Worm (Caenorhabditis elegans) whole organism, L2 larva: ENCODE measurements around the gene gst-39.

Experiments used
- C34F6.9 ChIP-seq: fragments of 150-350 bp; optimal IDR thresholded peaks from 2 replicates; lab custom pipeline; 2014; ENCODE audit warnings: missing biosample characterization, missing genetic modification characterization
- F13H6.1 ChIP-seq: sonication (generic microtip); optimal IDR thresholded peaks from 2 replicates; lab custom pipeline; 2016; ENCODE audit warnings: missing genetic modification characterization, missing compliant biosample characterization
- R02D3.7 ChIP-seq: fragments of 150-350 bp; optimal IDR thresholded peaks from 2 replicates; lab custom pipeline; 2014; ENCODE audit warnings: missing biosample characterization, missing genetic modification characterization
- Y55F3AM.14 ChIP-seq: fragments of 200-800 bp; sonication (Bioruptor generic); optimal IDR thresholded peaks from 2 replicates; lab custom pipeline; 2018; ENCODE audit warnings: mild to moderate bottlenecking, missing genetic modification characterization, missing compliant biosample characterization
- aly-2 ChIP-seq: fragments of 150-350 bp; optimal IDR thresholded peaks from 2 replicates; lab custom pipeline; 2014; ENCODE audit warnings: missing biosample characterization, missing genetic modification characterization
- blmp-1 ChIP-seq: sonication (generic microtip); optimal IDR thresholded peaks from 2 replicates; lab custom pipeline; 2017; ENCODE audit warnings: missing genetic modification characterization, mild to moderate bottlenecking, missing compliant biosample characterization, antibody characterized with exemption, moderate library complexity; ENCODE audit not compliant: insufficient read depth
- ceh-16 ChIP-seq: fragments of 150-350 bp; optimal IDR thresholded peaks from 2 replicates; lab custom pipeline; 2014; ENCODE audit warnings: missing biosample characterization, missing genetic modification characterization
- ceh-82 ChIP-seq: fragments of 150-350 bp; optimal IDR thresholded peaks from 2 replicates; lab custom pipeline; 2014; ENCODE audit warnings: missing biosample characterization, missing genetic modification characterization
- crh-2 ChIP-seq: sonication (generic microtip); optimal IDR thresholded peaks from 2 replicates; lab custom pipeline; 2017; ENCODE audit warnings: missing biosample characterization, missing genetic modification characterization
- dmd-4 ChIP-seq: sonication (generic microtip); optimal IDR thresholded peaks from 2 replicates; lab custom pipeline; 2017; ENCODE audit warnings: missing biosample characterization, missing genetic modification characterization
- egl-27 ChIP-seq: sonication (generic microtip); optimal IDR thresholded peaks from 3 replicates; lab custom pipeline; 2017; ENCODE audit warnings: missing biosample characterization, missing genetic modification reagents, missing genetic modification characterization
- elt-1 ChIP-seq: fragments of 150-350 bp; optimal IDR thresholded peaks from 2 replicates; lab custom pipeline; 2014; ENCODE audit warnings: missing biosample characterization, missing genetic modification characterization
- fos-1 ChIP-seq: fragments of 150-350 bp; optimal IDR thresholded peaks from 2 replicates; lab custom pipeline; 2014; ENCODE audit warnings: missing biosample characterization, missing genetic modification characterization
- lin-13 ChIP-seq: fragments of 150-350 bp; optimal IDR thresholded peaks from 2 replicates; lab custom pipeline; 2014; ENCODE audit warnings: missing biosample characterization, missing genetic modification reagents, missing genetic modification characterization
- lsy-2 ChIP-seq, 2 experiments: fragments of 150-350 bp in 1 of 2; sonication (generic microtip) in 1 of 2; optimal IDR thresholded peaks; 2 replicates each; lab custom pipeline; 2014 to 2017; ENCODE audit warnings: missing biosample characterization in 2 of 2, missing genetic modification characterization in 2 of 2
- mab-5 ChIP-seq: fragments of 150-350 bp; optimal IDR thresholded peaks from 2 replicates; lab custom pipeline; 2014; ENCODE audit warnings: missing biosample characterization, missing genetic modification characterization
- mbf-1 ChIP-seq: sonication (generic microtip); optimal IDR thresholded peaks from 2 replicates; lab custom pipeline; 2017; ENCODE audit warnings: missing biosample characterization, missing genetic modification characterization
- nhr-10 ChIP-seq: sonication (generic microtip); optimal IDR thresholded peaks from 2 replicates; lab custom pipeline; 2017; ENCODE audit warnings: missing biosample characterization, missing genetic modification characterization
- nhr-11 ChIP-seq: fragments of 150-350 bp; optimal IDR thresholded peaks from 2 replicates; lab custom pipeline; 2014; ENCODE audit warnings: missing biosample characterization, missing genetic modification characterization
- nhr-129 ChIP-seq: fragments of 150-350 bp; optimal IDR thresholded peaks from 2 replicates; lab custom pipeline; 2014; ENCODE audit warnings: missing biosample characterization, missing genetic modification characterization
- nhr-21 ChIP-seq: fragments of 150-350 bp; optimal IDR thresholded peaks from 2 replicates; lab custom pipeline; 2014; ENCODE audit warnings: missing biosample characterization, missing genetic modification characterization
- nhr-23 ChIP-seq: fragments of 150-350 bp; optimal IDR thresholded peaks from 2 replicates; lab custom pipeline; 2014; ENCODE audit warnings: missing biosample characterization, missing genetic modification reagents, missing genetic modification characterization
- nhr-25 ChIP-seq: fragments of 150-350 bp; sonication (generic microtip); optimal IDR thresholded peaks from 3 replicates; lab custom pipeline; 2014; ENCODE audit warnings: missing biosample characterization, missing genetic modification characterization
- nhr-6 ChIP-seq: fragments of 150-350 bp; optimal IDR thresholded peaks from 2 replicates; lab custom pipeline; 2014; ENCODE audit warnings: missing biosample characterization, missing genetic modification characterization
- skn-1 ChIP-seq: sonication (generic microtip); optimal IDR thresholded peaks from 2 replicates; lab custom pipeline; 2017; ENCODE audit warnings: missing biosample characterization, missing genetic modification characterization
- sma-3 ChIP-seq: sonication (generic microtip); optimal IDR thresholded peaks from 2 replicates; lab custom pipeline; 2016; ENCODE audit warnings: missing genetic modification reagents, missing genetic modification characterization, missing compliant biosample characterization
- sma-9 ChIP-seq, 2 experiments: fragments of 150-350 bp in 1 of 2; sonication (generic microtip) in 1 of 2; optimal IDR thresholded peaks; 2 replicates each; lab custom pipeline; 2014 to 2016; ENCODE audit warnings: missing genetic modification characterization in 2 of 2, mild to moderate bottlenecking in 1 of 2, missing biosample characterization in 1 of 2, missing compliant biosample characterization in 1 of 2, missing genetic modification reagents in 1 of 2, moderate library complexity in 1 of 2
- snpc-4 ChIP-seq: fragments of 150-350 bp; optimal IDR thresholded peaks from 2 replicates; lab custom pipeline; 2014; ENCODE audit warnings: missing biosample characterization, missing genetic modification characterization
- unc-39 ChIP-seq: fragments of 150-350 bp; optimal IDR thresholded peaks from 2 replicates; lab custom pipeline; 2014; ENCODE audit warnings: missing biosample characterization, missing genetic modification characterization
- unc-55 ChIP-seq: fragments of 150-350 bp; sonication (generic microtip); optimal IDR thresholded peaks from 3 replicates; lab custom pipeline; 2014; ENCODE audit warnings: missing biosample characterization, missing genetic modification reagents, missing genetic modification characterization
- zag-1 ChIP-seq: fragments of 150-350 bp; optimal IDR thresholded peaks from 2 replicates; lab custom pipeline; 2014; ENCODE audit warnings: missing biosample characterization, missing genetic modification characterization
- ztf-1 ChIP-seq: fragments of 200-800 bp; sonication (Bioruptor generic); conservative IDR thresholded peaks from 2 replicates; pipeline ENCODE4 v1.3.6; 2022; ENCODE audit warnings: missing genetic modification characterization, missing compliant biosample characterization
- ztf-11 ChIP-seq: sonication (generic microtip); optimal IDR thresholded peaks from 2 replicates; lab custom pipeline; 2017; ENCODE audit warnings: missing biosample characterization, missing genetic modification characterization
- ztf-4 ChIP-seq: fragments of 150-350 bp; optimal IDR thresholded peaks from 2 replicates; lab custom pipeline; 2014; ENCODE audit warnings: missing biosample characterization, missing genetic modification characterization

gst-39 gene

DNA sequence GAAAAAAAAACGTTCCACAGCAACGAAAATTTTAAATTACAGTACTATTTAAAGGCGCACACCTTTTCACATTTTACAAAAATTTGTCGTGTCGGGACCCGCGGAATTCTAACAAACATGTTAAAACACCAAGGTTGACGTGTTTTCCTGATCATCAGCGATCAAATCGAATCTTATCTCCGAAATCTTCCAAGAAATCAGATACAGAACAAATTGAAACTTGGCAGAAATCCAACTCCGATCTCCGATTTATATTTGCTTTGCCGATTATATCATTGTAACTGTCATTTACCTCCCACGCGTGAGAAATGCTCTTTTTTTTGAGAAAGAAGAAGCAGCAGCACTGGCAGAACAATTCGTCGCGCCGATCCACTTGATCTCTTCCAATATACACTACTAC, 42.0 kb upstream of the gst-39 start (continued):
- no peak for TF ChIP-seq mbf-1
- peak; percentile 46 for TF ChIP-seq F13H6.1 (tag; lab: Kevin White, UChicago)
- TF ChIP-seq nhr-6: no peak
- TF ChIP-seq ztf-4 (tag; lab: Kevin White, UChicago): no peak
- no peak for TF ChIP-seq ztf-11
- no peak for TF ChIP-seq ztf-1 (GFP tag; lab: Robert Waterston, UW)
- TF ChIP-seq R02D3.7 (tag; lab: Kevin White, UChicago): no peak
- TF ChIP-seq nhr-23 (tag; lab: Kevin White, UChicago): peak; percentile 32

DNA sequence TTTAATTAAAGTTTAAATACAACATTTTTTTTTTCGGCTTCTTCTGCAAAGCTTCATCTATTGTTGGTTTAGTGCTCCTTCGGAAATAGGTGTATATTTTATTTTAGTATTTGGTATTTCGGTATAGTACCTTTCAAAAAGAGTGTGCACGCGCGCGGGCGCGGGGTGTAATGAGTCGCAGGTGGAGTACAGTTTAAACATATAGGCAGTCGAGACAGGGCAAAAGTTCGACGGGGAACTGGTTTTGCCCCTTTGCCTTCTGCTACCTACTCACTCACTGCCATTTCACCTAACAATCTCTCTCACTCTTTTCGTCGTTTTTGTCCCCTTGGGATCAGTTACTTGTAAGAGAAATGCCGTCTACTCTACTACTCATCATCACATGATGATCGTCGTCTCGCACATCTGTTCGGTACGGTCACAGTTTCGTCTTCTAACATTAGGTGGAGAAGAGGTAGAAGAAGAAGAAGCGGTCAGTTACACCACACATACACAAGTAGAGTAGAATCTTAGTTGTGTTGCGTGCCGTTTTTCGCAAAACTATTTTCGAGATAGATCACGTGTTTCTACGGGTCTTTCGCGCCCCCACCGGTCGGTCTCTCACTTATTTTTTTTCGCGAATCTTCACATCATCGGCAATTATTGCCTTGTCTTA, 40.7 kb upstream of the gst-39 start:
- TF ChIP-seq F13H6.1 (tag; lab: Kevin White, UChicago) (peak; percentile 77), egl-27 (tag; lab: Kevin White, UChicago) (no peak), blmp-1 (peak; percentile 71), lin-13 (GFP tag; lab: Kevin White, UChicago) (no peak), nhr-11 (tag; lab: Kevin White, UChicago) (no peak), ceh-16 (peak; percentile 46), nhr-129 (tag; lab: Kevin White, UChicago) (peak; percentile 89), nhr-25 (tag; lab: Kevin White, UChicago) (peak; percentile 86), skn-1 (tag; lab: Kevin White, UChicago) (no peak), elt-1 (tag; lab: Kevin White, UChicago) (no peak), zag-1 (tag; lab: Kevin White, UChicago) (no peak), unc-55 (GFP tag; lab: Kevin White, UChicago) (no peak), sma-3 (GFP tag; lab: Kevin White, UChicago) (peak; percentile 74), ztf-4 (tag; lab: Kevin White, UChicago) (peak; percentile 57), sma-9 (GFP tag; optimal IDR thresholded peaks at IDR 0.05; lab: Kevin White, UChicago) (peak; percentile 69), sma-9 (tag; optimal IDR thresholded peaks at IDR 0.05; lab: Kevin White, UChicago) (no peak), nhr-21 (tag; lab: Kevin White, UChicago) (peak; percentile 59), fos-1 (tag; lab: Kevin White, UChicago) (peak; percentile 19), crh-2 (tag; lab: Kevin White, UChicago) (peak; percentile 53), aly-2 (tag; lab: Kevin White, UChicago) (no peak)
- TF ChIP-seq, all 48 proteins: peak for 11

DNA sequence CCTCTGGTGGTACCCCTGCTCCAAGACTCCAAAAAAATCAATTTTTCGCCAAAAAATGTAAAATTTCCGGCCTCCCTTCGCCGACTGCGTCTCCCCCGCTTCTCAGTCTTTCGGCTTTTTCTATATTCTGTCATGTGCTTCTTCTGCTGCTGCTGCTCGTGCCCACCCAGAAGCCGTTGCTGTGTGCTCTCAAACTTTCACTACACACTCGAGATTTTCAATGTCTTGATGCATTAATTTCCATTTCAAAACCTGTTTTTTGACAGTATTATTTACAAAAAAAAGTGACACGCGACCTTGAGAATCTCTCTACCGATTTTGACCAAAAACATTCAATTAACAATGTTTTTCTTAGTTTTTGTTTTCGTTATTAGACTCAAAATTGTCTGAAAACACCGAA, 37.6 kb upstream of the gst-39 start:
- peak in 1 of 2 experiments; percentile 12 for TF ChIP-seq lsy-2 (tag; optimal IDR thresholded peaks at IDR 0.05; lab: Kevin White, UChicago)
- peak; percentile 36 for TF ChIP-seq blmp-1
- no peak for TF ChIP-seq dmd-4
- no peak for TF ChIP-seq nhr-10
- no peak for TF ChIP-seq sma-3 (GFP tag; lab: Kevin White, UChicago)
- peak; percentile 22 for TF ChIP-seq unc-55 (GFP tag; lab: Kevin White, UChicago)
- no peak for TF ChIP-seq nhr-129 (tag; lab: Kevin White, UChicago)
- TF ChIP-seq mab-5 (tag; lab: Kevin White, UChicago): no peak
- peak; percentile 32 for TF ChIP-seq C34F6.9

DNA sequence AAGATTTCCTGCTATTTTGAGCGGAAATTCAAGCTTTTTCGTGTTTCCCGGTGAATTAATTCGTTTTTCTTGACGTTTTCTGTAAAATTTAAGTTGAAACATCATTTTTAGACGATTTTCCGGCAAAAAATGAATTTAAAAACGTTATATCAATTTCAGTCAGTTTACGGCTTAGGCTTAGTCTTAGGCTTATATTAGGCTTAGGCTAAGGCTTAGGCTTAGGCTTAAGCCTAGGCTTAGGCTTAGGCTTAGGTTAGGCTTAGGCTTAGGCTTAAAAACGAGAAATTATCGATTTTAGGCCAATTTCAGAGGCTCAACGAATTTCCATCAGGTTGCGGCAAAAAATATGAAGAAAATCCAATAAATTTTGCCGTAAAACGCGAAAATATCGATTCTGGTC, 37.2 kb upstream of the gst-39 start:
- no peak for TF ChIP-seq crh-2 (tag; lab: Kevin White, UChicago)
- TF ChIP-seq mab-5 (tag; lab: Kevin White, UChicago): no peak
- no peak for TF ChIP-seq unc-55 (GFP tag; lab: Kevin White, UChicago)
- TF ChIP-seq snpc-4 (tag; lab: Kevin White, UChicago): no peak
- TF ChIP-seq Y55F3AM.14 (GFP tag; lab: Kevin White, UChicago): no peak
- no peak for TF ChIP-seq ceh-82
- no peak for TF ChIP-seq blmp-1
- TF ChIP-seq sma-3 (GFP tag; lab: Kevin White, UChicago): no peak
- no peak for TF ChIP-seq unc-39 (tag; lab: Kevin White, UChicago)
- no peak for TF ChIP-seq aly-2 (tag; lab: Kevin White, UChicago)
- TF ChIP-seq sma-9 (GFP tag; optimal IDR thresholded peaks at IDR 0.05; lab: Kevin White, UChicago): no peak
- TF ChIP-seq sma-9 (tag; optimal IDR thresholded peaks at IDR 0.05; lab: Kevin White, UChicago): no peak
- no peak for TF ChIP-seq nhr-10
- TF ChIP-seq F13H6.1 (tag; lab: Kevin White, UChicago): no peak
- no peak for TF ChIP-seq ztf-11
